Fruit fly (Drosophila melanogaster) Kc167 (cell line): ENCODE results near the gene Ect3.

Source experiments
- psq ChIP-seq: fragments of >200 bp; optimal IDR thresholded peaks from 2 replicates; lab custom pipeline; 2017; ENCODE audit warnings: missing external identifiers
- ttk ChIP-seq: sonication (Bioruptor generic); optimal IDR thresholded peaks from 2 replicates; lab custom pipeline; 2017; ENCODE audit warnings: missing external identifiers

DNA sequence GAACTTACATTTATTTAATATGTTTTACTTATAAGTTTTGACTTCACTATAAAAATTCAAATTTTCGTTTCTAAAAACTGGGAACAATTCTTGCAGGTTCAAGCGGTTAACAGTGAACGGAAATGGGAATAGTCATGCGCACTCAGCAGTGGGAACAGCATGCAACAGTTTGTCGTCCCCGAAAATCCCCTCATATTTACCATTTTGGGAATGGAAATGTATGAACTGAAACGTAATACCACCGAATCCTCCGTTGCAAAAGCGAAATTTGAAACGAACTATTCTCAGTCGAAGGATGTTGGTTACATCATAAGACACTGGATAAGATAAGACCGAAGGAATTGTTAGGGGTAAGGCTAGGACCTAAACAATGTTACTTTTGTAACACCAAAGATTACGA is 21.9 kb downstream of the Ect3 start:
- TF ChIP-seq ttk (lab: Kevin White, UChicago) (no peak), psq (no peak)
